Fruit fly (Drosophila melanogaster) whole organism, embryonic: ENCODE measurements around the gene Ada1-1.

Experiments used
- Abd-B ChIP-seq: fragments of 200-800 bp; sonication (Bioruptor generic); optimal IDR thresholded peaks from 2 replicates; lab custom pipeline; 2018; ENCODE audit warnings: missing biosample characterization, mild to moderate bottlenecking, missing genetic modification characterization, moderate library complexity
- Bgb ChIP-seq: fragments of 200-800 bp; sonication (Bioruptor generic); IDR thresholded peaks from 2 replicates; pipeline ENCODE4 v1.3.6; 2022; ENCODE audit warnings: missing biosample characterization, missing genetic modification characterization; ENCODE audit not compliant: partially characterized antibody
- CG10209 ChIP-seq: fragments of 200-800 bp; sonication (Bioruptor generic); optimal IDR thresholded peaks from 3 replicates; lab custom pipeline; 2017; ENCODE audit warnings: missing biosample characterization, mild to moderate bottlenecking, missing genetic modification characterization, missing genetic modification reagents
- CG1024 ChIP-seq: fragments of 200-800 bp; sonication (Bioruptor generic); IDR thresholded peaks from 2 replicates; pipeline ENCODE4 v1.3.6; 2022; ENCODE audit warnings: missing biosample characterization, missing genetic modification characterization
- CG10267 ChIP-seq: fragments of 200-800 bp; sonication (Bioruptor generic); optimal IDR thresholded peaks from 2 replicates; lab custom pipeline; 2018; ENCODE audit warnings: missing biosample characterization, mild to moderate bottlenecking, missing genetic modification characterization, moderate library complexity
- CG11247 ChIP-seq: fragments of 200-800 bp; sonication (Bioruptor generic); IDR thresholded peaks from 2 replicates; pipeline ENCODE4 v1.3.6; 2022; ENCODE audit warnings: missing biosample characterization, missing genetic modification characterization
- CG12769 ChIP-seq: fragments of 200-800 bp; sonication (Bioruptor generic); optimal IDR thresholded peaks from 2 replicates; lab custom pipeline; 2019; ENCODE audit warnings: missing biosample characterization, mild to moderate bottlenecking, missing genetic modification characterization, moderate library complexity
- CG13287 ChIP-seq: fragments of 200-800 bp; sonication (Bioruptor generic); IDR thresholded peaks from 2 replicates; pipeline ENCODE4 v1.3.6; 2022; ENCODE audit warnings: missing biosample characterization, missing genetic modification characterization; ENCODE audit not compliant: partially characterized antibody
- CG13296 ChIP-seq: fragments of 200-800 bp; sonication (Bioruptor generic); optimal IDR thresholded peaks from 3 replicates; lab custom pipeline; 2018; ENCODE audit warnings: missing biosample characterization, mild to moderate bottlenecking, missing genetic modification characterization
- CG14014 ChIP-seq: fragments of 200-800 bp; sonication (Bioruptor generic); IDR thresholded peaks from 2 replicates; pipeline ENCODE4 v1.3.6; 2022; ENCODE audit warnings: missing biosample characterization, missing genetic modification characterization
- CG15269 ChIP-seq: fragments of 200-800 bp; sonication (Bioruptor generic); optimal IDR thresholded peaks from 2 replicates; lab custom pipeline; 2018; ENCODE audit warnings: missing biosample characterization, mild to moderate bottlenecking, missing genetic modification characterization, moderate library complexity
- CG17359 ChIP-seq: fragments of 200-800 bp; sonication (Bioruptor generic); optimal IDR thresholded peaks from 3 replicates; lab custom pipeline; 2018; ENCODE audit warnings: missing biosample characterization, mild to moderate bottlenecking, missing genetic modification characterization, moderate library complexity
- CG17912 ChIP-seq: fragments of 200-800 bp; sonication (Bioruptor generic); optimal IDR thresholded peaks from 2 replicates; lab custom pipeline; 2018; ENCODE audit warnings: missing biosample characterization, mild to moderate bottlenecking, missing genetic modification characterization
- CG1832 ChIP-seq: fragments of 200-800 bp; sonication (Bioruptor generic); optimal IDR thresholded peaks from 2 replicates; lab custom pipeline; 2017; ENCODE audit warnings: missing biosample characterization, mild to moderate bottlenecking, missing genetic modification characterization, inconsistent platforms
- CG18599 ChIP-seq: fragments of 200-800 bp; sonication (Bioruptor generic); optimal IDR thresholded peaks from 3 replicates; lab custom pipeline; 2017; ENCODE audit warnings: missing biosample characterization, missing genetic modification characterization, mild to moderate bottlenecking, moderate library complexity, missing genetic modification reagents
- CG2120 ChIP-seq: fragments of 200-800 bp; sonication (Bioruptor generic); optimal IDR thresholded peaks from 3 replicates; lab custom pipeline; 2016; ENCODE audit warnings: missing biosample characterization, missing genetic modification characterization
- CG30020 ChIP-seq: fragments of 200-800 bp; optimal IDR thresholded peaks from 2 replicates; lab custom pipeline; 2019; ENCODE audit warnings: missing biosample characterization, mild to moderate bottlenecking, missing genetic modification characterization, moderate library complexity
- CG6254 ChIP-seq: fragments of 200-800 bp; sonication (Bioruptor generic); optimal IDR thresholded peaks from 3 replicates; lab custom pipeline; 2017; ENCODE audit warnings: mild to moderate bottlenecking, missing biosample characterization, missing genetic modification reagents, missing genetic modification characterization
- CG6272 ChIP-seq: fragments of 200-800 bp; sonication (Bioruptor generic); IDR thresholded peaks from 2 replicates; pipeline ENCODE4 v1.3.6; 2022; ENCODE audit warnings: missing biosample characterization, missing genetic modification characterization
- CG9437 ChIP-seq: fragments of 200-800 bp; sonication (Bioruptor generic); optimal IDR thresholded peaks from 2 replicates; lab custom pipeline; 2018; ENCODE audit warnings: missing biosample characterization, mild to moderate bottlenecking, missing genetic modification characterization
- CG9609 ChIP-seq: fragments of 200-800 bp; sonication (Bioruptor generic); optimal IDR thresholded peaks from 3 replicates; lab custom pipeline; 2016; ENCODE audit warnings: missing biosample characterization, missing genetic modification characterization
- CG9932 ChIP-seq: fragments of 200-800 bp; sonication (Bioruptor generic); IDR thresholded peaks from 2 replicates; pipeline ENCODE4 v1.3.6; 2022; ENCODE audit warnings: missing biosample characterization, missing genetic modification characterization
- Chrac-16 ChIP-seq: fragments of 200-800 bp; sonication (Bioruptor generic); optimal IDR thresholded peaks from 3 replicates; lab custom pipeline; 2016; ENCODE audit warnings: missing biosample characterization, missing genetic modification characterization
- HLH3B ChIP-seq: fragments of 200-800 bp; sonication (Bioruptor generic); IDR thresholded peaks from 2 replicates; pipeline ENCODE4 v1.3.6; 2022; ENCODE audit warnings: missing biosample characterization, missing genetic modification characterization
- Hand ChIP-seq: fragments of 200-800 bp; sonication (Bioruptor generic); optimal IDR thresholded peaks from 2 replicates; lab custom pipeline; 2017; ENCODE audit warnings: mild to moderate bottlenecking, missing biosample characterization, missing genetic modification reagents, missing genetic modification characterization
- Mad ChIP-seq: fragments of 200-800 bp; sonication (Bioruptor generic); optimal IDR thresholded peaks from 2 replicates; lab custom pipeline; 2016; ENCODE audit warnings: missing biosample characterization, missing genetic modification characterization
- Neu2 ChIP-seq: fragments of 200-800 bp; sonication (Bioruptor generic); optimal IDR thresholded peaks from 3 replicates; lab custom pipeline; 2016; ENCODE audit warnings: missing biosample characterization, missing genetic modification characterization, borderline replicate concordance
- NfI ChIP-seq: fragments of 200-800 bp; sonication (Bioruptor generic); optimal IDR thresholded peaks from 3 replicates; lab custom pipeline; 2018; ENCODE audit warnings: missing biosample characterization, mild to moderate bottlenecking, missing genetic modification characterization, moderate library complexity
- PHDP ChIP-seq: fragments of 200-800 bp; sonication (Bioruptor generic); optimal IDR thresholded peaks from 3 replicates; lab custom pipeline; 2018; ENCODE audit warnings: missing biosample characterization, mild to moderate bottlenecking, missing genetic modification characterization, moderate library complexity
- Rfx ChIP-seq: fragments of 200-800 bp; sonication (Bioruptor generic); IDR thresholded peaks from 2 replicates; pipeline ENCODE4 v1.3.6; 2022; ENCODE audit warnings: missing biosample characterization, missing genetic modification characterization
- Scr ChIP-seq: fragments of 200-800 bp; sonication (Bioruptor generic); IDR thresholded peaks from 2 replicates; pipeline ENCODE4 v1.3.6; 2022; ENCODE audit warnings: missing biosample characterization, missing genetic modification characterization; ENCODE audit not compliant: partially characterized antibody
- Xbp1 ChIP-seq: fragments of 200-800 bp; sonication (Bioruptor generic); optimal IDR thresholded peaks from 3 replicates; lab custom pipeline; 2016; ENCODE audit warnings: missing biosample characterization, mild to moderate bottlenecking, missing genetic modification characterization
- chinmo ChIP-seq: fragments of 200-800 bp; sonication (Bioruptor generic); IDR thresholded peaks from 4 replicates; pipeline ENCODE4 v1.3.6; 2022; ENCODE audit warnings: missing biosample characterization, missing genetic modification characterization; ENCODE audit not compliant: partially characterized antibody
- crp ChIP-seq, 2 experiments: fragments of 200-800 bp; sonication (Bioruptor generic); optimal IDR thresholded peaks; 2 replicates in 1 of 2; 3 replicates in 1 of 2; lab custom pipeline; 2017; ENCODE audit warnings: missing biosample characterization in 2 of 2, missing genetic modification characterization in 2 of 2, mild to moderate bottlenecking in 1 of 2, moderate library complexity in 1 of 2
- dpn ChIP-seq, 2 experiments: fragments of 200-800 bp; sonication (Bioruptor generic); optimal IDR thresholded peaks; 3 replicates each; lab custom pipeline; 2016; ENCODE audit warnings: missing biosample characterization in 2 of 2, missing genetic modification characterization in 2 of 2
- fd3F ChIP-seq: fragments of 200-800 bp; sonication (Bioruptor generic); optimal IDR thresholded peaks from 2 replicates; lab custom pipeline; 2018; ENCODE audit warnings: missing biosample characterization, mild to moderate bottlenecking, missing genetic modification characterization, moderate library complexity
- grau ChIP-seq: fragments of 200-800 bp; optimal IDR thresholded peaks from 3 replicates; lab custom pipeline; 2019; ENCODE audit warnings: missing biosample characterization, mild to moderate bottlenecking, missing genetic modification characterization, moderate library complexity
- peb ChIP-seq: fragments of 200-800 bp; sonication (Bioruptor generic); IDR thresholded peaks from 2 replicates; pipeline ENCODE4 v1.3.6; 2022; ENCODE audit warnings: missing biosample characterization, missing genetic modification characterization
- pfk ChIP-seq: fragments of 200-800 bp; sonication (Bioruptor generic); optimal IDR thresholded peaks from 2 replicates; lab custom pipeline; 2018; ENCODE audit warnings: missing biosample characterization, mild to moderate bottlenecking, missing genetic modification characterization, moderate library complexity
- row ChIP-seq: fragments of 200-800 bp; sonication (Bioruptor generic); IDR thresholded peaks from 3 replicates; pipeline ENCODE4 v1.3.6; 2022; ENCODE audit warnings: missing biosample characterization, missing genetic modification characterization
- sens ChIP-seq: fragments of 200-800 bp; sonication (Bioruptor generic); peaks from one replicate; lab custom pipeline; 2016; ENCODE audit warnings: missing biosample characterization, missing genetic modification characterization
- slbo ChIP-seq: fragments of 200-800 bp; sonication (Bioruptor generic); IDR thresholded peaks from 2 replicates; pipeline ENCODE4 v1.3.6; 2022; ENCODE audit warnings: missing biosample characterization, missing genetic modification characterization
- sob ChIP-seq: fragments of 200-800 bp; sonication (Bioruptor generic); IDR thresholded peaks from 2 replicates; pipeline ENCODE4 v1.3.6; 2022; ENCODE audit warnings: missing biosample characterization, missing genetic modification characterization
- trh ChIP-seq: fragments of 200-800 bp; sonication (Bioruptor generic); optimal IDR thresholded peaks from 2 replicates; lab custom pipeline; 2016; ENCODE audit warnings: missing biosample characterization, missing genetic modification characterization
- unpg ChIP-seq: fragments of 200-800 bp; sonication (Bioruptor generic); optimal IDR thresholded peaks from 3 replicates; lab custom pipeline; 2018; ENCODE audit warnings: missing biosample characterization, mild to moderate bottlenecking, missing genetic modification characterization, moderate library complexity
- vfl ChIP-seq: fragments of 200-800 bp; sonication (Bioruptor generic); optimal IDR thresholded peaks from 2 replicates; lab custom pipeline; 2016; ENCODE audit warnings: missing biosample characterization, missing genetic modification characterization
- vnd ChIP-seq: fragments of 200-800 bp; sonication (Bioruptor generic); IDR thresholded peaks from 3 replicates; pipeline ENCODE4 v1.3.6; 2022; ENCODE audit warnings: missing biosample characterization, missing genetic modification characterization; ENCODE audit not compliant: partially characterized antibody
- z ChIP-seq: fragments of 200-800 bp; sonication (Bioruptor generic); IDR thresholded peaks from 3 replicates; pipeline ENCODE4 v1.3.6; 2022; ENCODE audit warnings: missing biosample characterization, missing genetic modification characterization
- zen2 ChIP-seq: fragments of 200-800 bp; sonication (Bioruptor generic); IDR thresholded peaks from 3 replicates; pipeline ENCODE4 v1.3.6; 2022; ENCODE audit warnings: missing biosample characterization, missing genetic modification characterization; ENCODE audit not compliant: partially characterized antibody
- zf30C ChIP-seq: fragments of 200-800 bp; sonication (Bioruptor generic); optimal IDR thresholded peaks from 3 replicates; lab custom pipeline; 2018; ENCODE audit warnings: missing biosample characterization, mild to moderate bottlenecking, missing genetic modification characterization

Ada1-1 gene

DNA sequence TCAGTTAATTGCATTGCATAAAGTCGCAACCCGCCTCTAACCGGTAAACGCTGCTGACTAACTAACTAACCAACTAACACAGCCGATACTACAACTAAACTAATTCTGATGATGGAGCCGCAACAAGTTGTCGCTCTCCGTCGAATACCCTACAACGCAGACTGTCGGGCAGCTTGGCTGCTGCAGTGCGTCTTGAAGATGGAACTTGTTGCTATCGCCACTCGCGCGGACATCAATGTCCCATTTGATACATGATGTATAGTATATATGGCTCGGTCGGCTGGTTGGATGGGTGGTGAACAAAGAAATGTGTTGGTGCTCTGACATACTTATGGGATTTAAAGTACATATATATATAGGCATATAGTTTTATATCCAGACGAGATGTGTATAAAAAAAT lies 28.9 kb downstream of the Ada1-1 start (continued):
- TF ChIP-seq Xbp1 (GFP tag; lab: Kevin White, UChicago) (no peak), CG10209 (peak; percentile 13), CG13296 (GFP tag; lab: Kevin White, UChicago) (peak; percentile 24), z (no peak), CG1832 (GFP tag; lab: Kevin White, UChicago) (no peak), dpn (GFP tag; optimal IDR thresholded peaks at IDR 0.05; lab: Kevin White, UChicago) (no peak), Bgb (GFP tag; lab: Robert Waterston, UW) (0 out of 2 replicates have a peak, but pooled peaks have one; percentile 16), peb (GFP tag; lab: Robert Waterston, UW) (no peak), Neu2 (GFP tag; lab: Kevin White, UChicago) (no peak), row (GFP tag; lab: Robert Waterston, UW) (peak; percentile 45; the same call in 1 of the 3 replicates), CG17912 (GFP tag; lab: Kevin White, UChicago) (no peak), CG9437 (no peak), slbo (GFP tag; lab: Robert Waterston, UW) (peak; percentile 38; the same call in 1 of the 2 replicates), pfk (no peak), Scr (GFP tag; lab: Robert Waterston, UW) (no peak), CG6254 (GFP tag; lab: Kevin White, UChicago) (no peak), CG9932 (GFP tag; lab: Robert Waterston, UW) (peak; percentile 33; the same call in 1 of the 2 replicates), Abd-B (GFP tag; lab: Kevin White, UChicago) (no peak), chinmo (peak; percentile 82; the same call in 2 of the 4 replicates), CG17359 (peak; percentile 7), CG30020 (tag; lab: Kevin White, UChicago) (no peak), zf30C (no peak), CG18599 (GFP tag; lab: Kevin White, UChicago) (no peak), grau (tag; lab: Kevin White, UChicago) (peak; percentile 22), PHDP (tag; lab: Kevin White, UChicago) (peak; percentile 4), fd3F (GFP tag; lab: Kevin White, UChicago) (no peak), CG1024 (GFP tag; lab: Robert Waterston, UW) (no peak), CG2120 (GFP tag; lab: Kevin White, UChicago) (peak; percentile 7), CG13287 (GFP tag; lab: Robert Waterston, UW) (no peak), CG10267 (tag; lab: Kevin White, UChicago) (no peak), CG11247 (no peak), sob (GFP tag; lab: Robert Waterston, UW) (0 out of 2 replicates have a peak, but pooled peaks have one; percentile 31), Mad (no peak), CG6272 (no peak), crp (GFP tag; optimal IDR thresholded peaks at IDR 0.05; lab: Kevin White, UChicago) (no peak), unpg (peak; percentile 8), Chrac-16 (no peak), trh (GFP tag; lab: Kevin White, UChicago) (no peak), CG15269 (tag; lab: Kevin White, UChicago) (peak; percentile 32), CG9609 (GFP tag; lab: Kevin White, UChicago) (no peak), vnd (GFP tag; lab: Robert Waterston, UW) (no peak), CG12769 (tag; lab: Kevin White, UChicago) (peak; percentile 83), Hand (GFP tag; lab: Kevin White, UChicago) (no peak), HLH3B (GFP tag; lab: Robert Waterston, UW) (no peak), NfI (GFP tag; lab: Kevin White, UChicago) (peak; percentile 8), Rfx (GFP tag; lab: Robert Waterston, UW) (peak; percentile 52; the same call in 1 of the 2 replicates), sens (GFP tag; lab: Kevin White, UChicago) (no peak), vfl (GFP tag; lab: Kevin White, UChicago) (no peak), CG14014 (GFP tag; lab: Robert Waterston, UW) (no peak), zen2 (GFP tag; lab: Robert Waterston, UW) (no peak)
